Fruit fly (Drosophila melanogaster) whole organism, embryonic: ENCODE measurements around the gene Cralbp.

Experiments used
- Antp ChIP-seq: fragments of 200-800 bp; sonication (Bioruptor generic); optimal IDR thresholded peaks from 3 replicates; lab custom pipeline; 2016; ENCODE audit warnings: missing biosample characterization, missing genetic modification characterization
- BEAF-32 ChIP-seq: fragments of 200-800 bp; sonication (Bioruptor generic); optimal IDR thresholded peaks from 3 replicates; lab custom pipeline; 2017; ENCODE audit warnings: missing biosample characterization, missing genetic modification characterization, mild to moderate bottlenecking, moderate library complexity, missing genetic modification reagents
- CG10431 ChIP-seq: fragments of 200-800 bp; sonication (Bioruptor generic); optimal IDR thresholded peaks from 3 replicates; lab custom pipeline; 2018; ENCODE audit warnings: missing biosample characterization, mild to moderate bottlenecking, missing genetic modification characterization
- CG11085 ChIP-seq: fragments of 200-800 bp; sonication (Bioruptor generic); IDR thresholded peaks from 2 replicates; pipeline ENCODE4 v1.3.6; 2022; ENCODE audit warnings: missing biosample characterization, missing genetic modification characterization
- CG12769 ChIP-seq: fragments of 200-800 bp; sonication (Bioruptor generic); optimal IDR thresholded peaks from 2 replicates; lab custom pipeline; 2019; ENCODE audit warnings: missing biosample characterization, mild to moderate bottlenecking, missing genetic modification characterization, moderate library complexity
- CG13894 ChIP-seq: fragments of 200-800 bp; sonication (Bioruptor generic); optimal IDR thresholded peaks from 3 replicates; lab custom pipeline; 2018; ENCODE audit warnings: missing biosample characterization, mild to moderate bottlenecking, missing genetic modification characterization, moderate library complexity
- CG17829 ChIP-seq: fragments of 200-800 bp; optimal IDR thresholded peaks from 2 replicates; lab custom pipeline; 2019; ENCODE audit warnings: missing biosample characterization, mild to moderate bottlenecking, missing genetic modification characterization, moderate library complexity
- CG31388 ChIP-seq: fragments of 200-800 bp; sonication (Bioruptor generic); optimal IDR thresholded peaks from 2 replicates; lab custom pipeline; 2016; ENCODE audit warnings: missing biosample characterization, missing genetic modification characterization
- CG3407 ChIP-seq: fragments of 200-800 bp; sonication (Bioruptor generic); optimal IDR thresholded peaks from 2 replicates; lab custom pipeline; 2018; ENCODE audit warnings: missing biosample characterization, mild to moderate bottlenecking, missing genetic modification characterization
- CG4404 ChIP-seq: fragments of 200-800 bp; sonication (Bioruptor generic); IDR thresholded peaks from 2 replicates; pipeline ENCODE4 v1.3.6; 2022; ENCODE audit warnings: missing biosample characterization, missing genetic modification characterization
- CG5180 ChIP-seq: fragments of 200-800 bp; sonication (Bioruptor generic); optimal IDR thresholded peaks from 3 replicates; lab custom pipeline; 2017; ENCODE audit warnings: missing biosample characterization, missing genetic modification characterization, mild to moderate bottlenecking, moderate library complexity, missing genetic modification reagents
- CG6654 ChIP-seq: fragments of 200-800 bp; sonication (Bioruptor generic); optimal IDR thresholded peaks from 2 replicates; lab custom pipeline; 2017; ENCODE audit warnings: missing biosample characterization, mild to moderate bottlenecking, missing genetic modification characterization
- CG6765 ChIP-seq: fragments of 200-800 bp; sonication (Bioruptor generic); optimal IDR thresholded peaks from 3 replicates; lab custom pipeline; 2017; ENCODE audit warnings: missing biosample characterization, mild to moderate bottlenecking, missing genetic modification characterization
- CG8290 ChIP-seq, 3 experiments: fragments of 200-800 bp; sonication (Bioruptor generic); optimal IDR thresholded peaks; 2 replicates each; lab custom pipeline; 2016 to 2019; ENCODE audit warnings: missing biosample characterization in 3 of 3, missing genetic modification characterization in 3 of 3, mild to moderate bottlenecking in 2 of 3, moderate library complexity in 1 of 3
- CG8388 ChIP-seq: fragments of 200-800 bp; sonication (Bioruptor generic); optimal IDR thresholded peaks from 2 replicates; lab custom pipeline; 2019; ENCODE audit warnings: missing biosample characterization, mild to moderate bottlenecking, missing genetic modification characterization, moderate library complexity
- CG9727 ChIP-seq: fragments of 200-800 bp; sonication (Bioruptor generic); optimal IDR thresholded peaks from 3 replicates; lab custom pipeline; 2017; ENCODE audit warnings: missing biosample characterization, mild to moderate bottlenecking, missing genetic modification characterization
- E2f1 ChIP-seq: fragments of 200-800 bp; sonication (Bioruptor generic); IDR thresholded peaks from 2 replicates; pipeline ENCODE4 v1.3.6; 2022; ENCODE audit warnings: missing biosample characterization, missing genetic modification characterization
- Hmx ChIP-seq: fragments of 200-800 bp; sonication (Bioruptor generic); optimal IDR thresholded peaks from 2 replicates; lab custom pipeline; 2016; ENCODE audit warnings: missing biosample characterization, missing genetic modification characterization
- Lhr ChIP-seq: fragments of 200-800 bp; sonication (Bioruptor generic); optimal IDR thresholded peaks from 3 replicates; lab custom pipeline; 2017; ENCODE audit warnings: mild to moderate bottlenecking, missing biosample characterization, missing genetic modification reagents, missing genetic modification characterization
- Myb ChIP-seq: fragments of 200-800 bp; sonication (Bioruptor generic); optimal IDR thresholded peaks from 2 replicates; lab custom pipeline; 2016; ENCODE audit warnings: missing biosample characterization, missing genetic modification characterization
- Ravus ChIP-seq: fragments of 200-800 bp; sonication (Bioruptor generic); IDR thresholded peaks from 2 replicates; pipeline ENCODE4 v1.3.6; 2022; ENCODE audit warnings: missing biosample characterization, missing genetic modification characterization
- Side ChIP-seq: fragments of 200-800 bp; sonication (Bioruptor generic); optimal IDR thresholded peaks from 2 replicates; lab custom pipeline; 2016; ENCODE audit warnings: missing biosample characterization, missing genetic modification characterization
- TFAM ChIP-seq: fragments of 200-800 bp; sonication (Bioruptor generic); optimal IDR thresholded peaks from 2 replicates; lab custom pipeline; 2017; ENCODE audit warnings: missing biosample characterization, missing genetic modification characterization, inconsistent platforms
- ara ChIP-seq: fragments of 200-800 bp; sonication (Bioruptor generic); IDR thresholded peaks from 2 replicates; pipeline ENCODE4 v1.3.6; 2022; ENCODE audit warnings: missing biosample characterization, missing genetic modification characterization
- chinmo ChIP-seq: fragments of 200-800 bp; sonication (Bioruptor generic); IDR thresholded peaks from 4 replicates; pipeline ENCODE4 v1.3.6; 2022; ENCODE audit warnings: missing biosample characterization, missing genetic modification characterization; ENCODE audit not compliant: partially characterized antibody
- chm ChIP-seq: fragments of 200-800 bp; sonication (Bioruptor generic); IDR thresholded peaks from 2 replicates; pipeline ENCODE4 v1.3.6; 2022; ENCODE audit warnings: missing biosample characterization, missing genetic modification characterization
- chn ChIP-seq: fragments of 200-800 bp; sonication (Bioruptor generic); optimal IDR thresholded peaks from 2 replicates; lab custom pipeline; 2016; ENCODE audit warnings: missing biosample characterization, missing genetic modification characterization
- corto ChIP-seq: fragments of 200-800 bp; sonication (Bioruptor generic); optimal IDR thresholded peaks from 2 replicates; lab custom pipeline; 2016; ENCODE audit warnings: missing biosample characterization, mild to moderate bottlenecking, missing genetic modification characterization, moderate library complexity
- crc ChIP-seq: fragments of 200-800 bp; sonication (Bioruptor generic); optimal IDR thresholded peaks from 2 replicates; lab custom pipeline; 2016; ENCODE audit warnings: missing biosample characterization, missing genetic modification characterization
- dati ChIP-seq: fragments of 200-800 bp; sonication (Bioruptor generic); IDR thresholded peaks from 2 replicates; pipeline ENCODE4 v1.3.6; 2022; ENCODE audit warnings: missing biosample characterization, missing genetic modification characterization
- gce ChIP-seq: fragments of 200-800 bp; sonication (Bioruptor generic); IDR thresholded peaks from 3 replicates; pipeline ENCODE4 v1.3.6; 2022; ENCODE audit warnings: missing biosample characterization, missing genetic modification characterization
- gcm2 ChIP-seq: fragments of 200-800 bp; sonication (Bioruptor generic); optimal IDR thresholded peaks from 2 replicates; lab custom pipeline; 2016; ENCODE audit warnings: missing biosample characterization, missing genetic modification characterization
- gsb-n ChIP-seq: fragments of 200-800 bp; sonication (Bioruptor generic); optimal IDR thresholded peaks from 3 replicates; lab custom pipeline; 2018; ENCODE audit warnings: missing biosample characterization, mild to moderate bottlenecking, missing genetic modification characterization
- ind ChIP-seq: fragments of 200-800 bp; sonication (Bioruptor generic); optimal IDR thresholded peaks from 3 replicates; lab custom pipeline; 2016; ENCODE audit warnings: missing biosample characterization, missing genetic modification characterization
- jigr1 ChIP-seq: fragments of 200-800 bp; sonication (Bioruptor generic); IDR thresholded peaks from 3 replicates; pipeline ENCODE4 v1.3.6; 2022; ENCODE audit warnings: missing biosample characterization, missing genetic modification characterization
- jing ChIP-seq: fragments of 200-800 bp; sonication (Bioruptor generic); optimal IDR thresholded peaks from 2 replicates; lab custom pipeline; 2018; ENCODE audit warnings: missing biosample characterization, mild to moderate bottlenecking, missing genetic modification characterization
- lab ChIP-seq: fragments of 200-800 bp; sonication (Bioruptor generic); optimal IDR thresholded peaks from 3 replicates; lab custom pipeline; 2017; ENCODE audit warnings: missing biosample characterization, missing genetic modification characterization, mild to moderate bottlenecking, moderate library complexity, missing genetic modification reagents
- mirr ChIP-seq: fragments of 200-800 bp; sonication (Bioruptor generic); optimal IDR thresholded peaks from 3 replicates; lab custom pipeline; 2018; ENCODE audit warnings: missing biosample characterization, mild to moderate bottlenecking, missing genetic modification characterization
- pb ChIP-seq: fragments of 200-800 bp; sonication (Bioruptor generic); optimal IDR thresholded peaks from 3 replicates; lab custom pipeline; 2016; ENCODE audit warnings: missing biosample characterization, missing genetic modification characterization
- peb ChIP-seq: fragments of 200-800 bp; sonication (Bioruptor generic); IDR thresholded peaks from 2 replicates; pipeline ENCODE4 v1.3.6; 2022; ENCODE audit warnings: missing biosample characterization, missing genetic modification characterization
- pfk ChIP-seq: fragments of 200-800 bp; sonication (Bioruptor generic); optimal IDR thresholded peaks from 2 replicates; lab custom pipeline; 2018; ENCODE audit warnings: missing biosample characterization, mild to moderate bottlenecking, missing genetic modification characterization, moderate library complexity
- ranshi ChIP-seq: fragments of 200-800 bp; sonication (Bioruptor generic); IDR thresholded peaks from 2 replicates; pipeline ENCODE4 v1.3.6; 2022; ENCODE audit warnings: missing biosample characterization, missing genetic modification characterization
- repo ChIP-seq: fragments of 200-800 bp; sonication (Bioruptor generic); optimal IDR thresholded peaks from 2 replicates; lab custom pipeline; 2016; ENCODE audit warnings: missing biosample characterization, missing genetic modification characterization
- sd ChIP-seq: fragments of 200-800 bp; sonication (Bioruptor generic); optimal IDR thresholded peaks from 3 replicates; lab custom pipeline; 2018; ENCODE audit warnings: missing biosample characterization, mild to moderate bottlenecking, missing genetic modification characterization, moderate library complexity
- seq ChIP-seq: fragments of 200-800 bp; sonication (Bioruptor generic); IDR thresholded peaks from 2 replicates; pipeline ENCODE4 v1.3.6; 2022; ENCODE audit warnings: missing biosample characterization, missing genetic modification characterization
- slbo ChIP-seq: fragments of 200-800 bp; sonication (Bioruptor generic); IDR thresholded peaks from 2 replicates; pipeline ENCODE4 v1.3.6; 2022; ENCODE audit warnings: missing biosample characterization, missing genetic modification characterization
- tll ChIP-seq, 2 experiments: fragments of 200-800 bp in 1 of 2; fragments of >200 bp in 1 of 2; sonication (Bioruptor generic) in 1 of 2; optimal IDR thresholded peaks; 2 replicates each; lab custom pipeline; 2017 to 2019; ENCODE audit warnings: missing biosample characterization in 2 of 2, missing genetic modification characterization in 2 of 2, mild to moderate bottlenecking in 1 of 2, moderate library complexity in 1 of 2
- trem ChIP-seq: fragments of 200-800 bp; optimal IDR thresholded peaks from 3 replicates; lab custom pipeline; 2019; ENCODE audit warnings: missing biosample characterization, mild to moderate bottlenecking, missing genetic modification characterization, moderate library complexity
- wek ChIP-seq: fragments of 200-800 bp; sonication (Bioruptor generic); optimal IDR thresholded peaks from 3 replicates; lab custom pipeline; 2018; ENCODE audit warnings: missing biosample characterization, mild to moderate bottlenecking, missing genetic modification characterization, moderate library complexity

Cralbp gene

dm6 chr3L:5823763-5824445 is 37.4 kb upstream of the Cralbp start (continued):
- TF ChIP-seq lab (GFP tag; lab: Kevin White, UChicago) = peak; percentile 88
- no peak for TF ChIP-seq Ravus (GFP tag; lab: Robert Waterston, UW)
- TF ChIP-seq CG3407 (GFP tag; lab: Kevin White, UChicago) = peak; percentile 92
- peak; percentile 76 for TF ChIP-seq CG12769
- TF ChIP-seq chn (GFP tag; lab: Kevin White, UChicago) = peak; percentile 71
- TF ChIP-seq jigr1 = no peak
- TF ChIP-seq corto (GFP tag; lab: Kevin White, UChicago) = no peak
- TF ChIP-seq ranshi (GFP tag; lab: Robert Waterston, UW) = peak; percentile 73
- TF ChIP-seq seq (GFP tag; lab: Robert Waterston, UW) = peak; percentile 64; the same call in 1 of the 2 replicates
- TF ChIP-seq gcm2 (GFP tag; lab: Kevin White, UChicago) = peak; percentile 73
- TF ChIP-seq mirr (GFP tag; lab: Kevin White, UChicago) = peak; percentile 55
- peak; percentile 44 for TF ChIP-seq ind (GFP tag; lab: Kevin White, UChicago)
- TF ChIP-seq CG31388 (GFP tag; lab: Kevin White, UChicago) = peak; percentile 54
- peak; percentile 82 for TF ChIP-seq Side (GFP tag; lab: Kevin White, UChicago)
- peak; percentile 72 for TF ChIP-seq sd (tag; lab: Kevin White, UChicago)
- TF ChIP-seq peb (GFP tag; lab: Robert Waterston, UW) = no peak
- TF ChIP-seq CG8290 (GFP tag; optimal IDR thresholded peaks at IDR 0.05; lab: Kevin White, UChicago) = peak; percentile 81
- peak; percentile 60 to 84 for TF ChIP-seq CG8290 (tag; optimal IDR thresholded peaks at IDR 0.05; lab: Kevin White, UChicago)
- TF ChIP-seq Hmx (GFP tag; lab: Kevin White, UChicago) = no peak
- no peak for TF ChIP-seq BEAF-32 (GFP tag; lab: Kevin White, UChicago)
- peak; percentile 74; the same call in 1 of the 3 replicates for TF ChIP-seq gce (GFP tag; lab: Robert Waterston, UW)
- TF ChIP-seq CG8388 (GFP tag; lab: Kevin White, UChicago) = peak; percentile 56
- TF ChIP-seq trem (tag; lab: Kevin White, UChicago) = peak; percentile 72
- peak; percentile 77 for TF ChIP-seq jing (GFP tag; lab: Kevin White, UChicago)
- no peak for TF ChIP-seq CG13894 (tag; lab: Kevin White, UChicago)
- TF ChIP-seq E2f1 (GFP tag; lab: Robert Waterston, UW) = peak; percentile 28; the same call in 1 of the 2 replicates
- peak; percentile 83 for TF ChIP-seq Lhr (GFP tag; lab: Kevin White, UChicago)
- TF ChIP-seq pb (GFP tag; lab: Kevin White, UChicago) = peak; percentile 73
- TF ChIP-seq CG5180 (GFP tag; lab: Kevin White, UChicago) = peak; percentile 85
- peak; percentile 93 for TF ChIP-seq CG9727 (GFP tag; lab: Kevin White, UChicago)
- no peak for TF ChIP-seq chinmo
- peak; percentile 83 for TF ChIP-seq TFAM (GFP tag; lab: Kevin White, UChicago)
- TF ChIP-seq CG4404 (GFP tag; lab: Robert Waterston, UW) = no peak
- peak in 1 of 2 experiments; percentile 76 for TF ChIP-seq tll (GFP tag; optimal IDR thresholded peaks at IDR 0.05; lab: Kevin White, UChicago)
- peak; percentile 78 for TF ChIP-seq repo (GFP tag; lab: Kevin White, UChicago)
- peak; percentile 86 for TF ChIP-seq gsb-n
- peak; percentile 56 for TF ChIP-seq CG6654 (GFP tag; lab: Kevin White, UChicago)
- peak; percentile 73 for TF ChIP-seq Antp (GFP tag; lab: Kevin White, UChicago)
- peak; percentile 86; the same call in 1 of the 2 replicates for TF ChIP-seq chm (GFP tag; lab: Robert Waterston, UW)
- peak; percentile 88 for TF ChIP-seq ara
- peak; percentile 26; the same call in 1 of the 2 replicates for TF ChIP-seq dati (GFP tag; lab: Robert Waterston, UW)
- peak; percentile 91 for TF ChIP-seq wek (GFP tag; lab: Kevin White, UChicago)
- 0 out of 2 replicates have a peak, but pooled peaks have one; percentile 20 for TF ChIP-seq slbo (GFP tag; lab: Robert Waterston, UW)
- TF ChIP-seq pfk (GFP tag; lab: Kevin White, UChicago) = peak; percentile 42
- TF ChIP-seq CG17829 (tag; lab: Kevin White, UChicago) = peak; percentile 66
- peak; percentile 44 for TF ChIP-seq CG6765 (GFP tag; lab: Kevin White, UChicago)
- peak; percentile 79 for TF ChIP-seq CG10431 (GFP tag; lab: Kevin White, UChicago)
- peak; percentile 63 for TF ChIP-seq crc (GFP tag; lab: Kevin White, UChicago)
- TF ChIP-seq Myb (GFP tag; lab: Kevin White, UChicago) = peak; percentile 49
- TF ChIP-seq CG11085 (GFP tag; lab: Robert Waterston, UW) = no peak
